Fruit fly (Drosophila melanogaster) whole organism, embryonic: Measurements from ENCODE around the gene Kah.

ENCODE experiments used
- Atf3 ChIP-seq: fragments of 200-800 bp; sonication (Bioruptor generic); optimal IDR thresholded peaks from 3 replicates; lab custom pipeline; 2016; ENCODE audit warnings: missing biosample characterization, missing genetic modification characterization
- B-H2 ChIP-seq: fragments of 200-800 bp; sonication (Bioruptor generic); optimal IDR thresholded peaks from 2 replicates; lab custom pipeline; 2018; ENCODE audit warnings: missing biosample characterization, mild to moderate bottlenecking, missing genetic modification characterization
- CG1024 ChIP-seq: fragments of 200-800 bp; sonication (Bioruptor generic); IDR thresholded peaks from 2 replicates; pipeline ENCODE4 v1.3.6; 2022; ENCODE audit warnings: missing biosample characterization, missing genetic modification characterization
- CG10366 ChIP-seq: fragments of 200-800 bp; sonication (Bioruptor generic); IDR thresholded peaks from 2 replicates; pipeline ENCODE4 v1.3.6; 2022; ENCODE audit warnings: missing biosample characterization, missing genetic modification characterization
- CG10654 ChIP-seq: fragments of 200-800 bp; sonication (Bioruptor generic); optimal IDR thresholded peaks from 2 replicates; lab custom pipeline; 2016; ENCODE audit warnings: missing biosample characterization, missing genetic modification characterization
- CG12659 ChIP-seq: fragments of 200-800 bp; sonication (Bioruptor generic); optimal IDR thresholded peaks from 3 replicates; lab custom pipeline; 2017; ENCODE audit warnings: mild to moderate bottlenecking, missing biosample characterization, missing genetic modification reagents, missing genetic modification characterization
- CG13894 ChIP-seq: fragments of 200-800 bp; sonication (Bioruptor generic); optimal IDR thresholded peaks from 3 replicates; lab custom pipeline; 2018; ENCODE audit warnings: missing biosample characterization, mild to moderate bottlenecking, missing genetic modification characterization, moderate library complexity
- CG14860 ChIP-seq: fragments of 200-800 bp; sonication (Bioruptor generic); IDR thresholded peaks from 3 replicates; pipeline ENCODE4 v1.3.6; 2022; ENCODE audit warnings: missing biosample characterization, missing genetic modification characterization; ENCODE audit not compliant: partially characterized antibody
- CG15073 ChIP-seq: fragments of 200-800 bp; sonication (Bioruptor generic); optimal IDR thresholded peaks from 2 replicates; lab custom pipeline; 2016; ENCODE audit warnings: missing biosample characterization, missing genetic modification characterization
- CG1529 ChIP-seq: fragments of 200-800 bp; sonication (Bioruptor generic); optimal IDR thresholded peaks from 3 replicates; lab custom pipeline; 2018; ENCODE audit warnings: missing biosample characterization, missing genetic modification characterization
- CG1647 ChIP-seq: fragments of 200-800 bp; sonication (Bioruptor generic); optimal IDR thresholded peaks from 3 replicates; lab custom pipeline; 2016; ENCODE audit warnings: missing biosample characterization, missing genetic modification characterization
- CG1792 ChIP-seq: fragments of 200-800 bp; sonication (Bioruptor generic); optimal IDR thresholded peaks from 2 replicates; lab custom pipeline; 2016; ENCODE audit warnings: missing biosample characterization, missing genetic modification characterization
- CG18476 ChIP-seq: fragments of 200-800 bp; sonication (Bioruptor generic); optimal IDR thresholded peaks from 2 replicates; lab custom pipeline; 2016; ENCODE audit warnings: missing biosample characterization, mild to moderate bottlenecking, missing genetic modification characterization
- CG2129 ChIP-seq: fragments of 200-800 bp; sonication (Bioruptor generic); IDR thresholded peaks from 2 replicates; pipeline ENCODE4 v1.3.6; 2022; ENCODE audit warnings: missing biosample characterization, missing genetic modification characterization; ENCODE audit not compliant: partially characterized antibody
- CG2889 ChIP-seq: fragments of 200-800 bp; sonication (Bioruptor generic); IDR thresholded peaks from 3 replicates; pipeline ENCODE4 v1.3.6; 2022; ENCODE audit warnings: missing biosample characterization, missing genetic modification characterization
- CG30020 ChIP-seq: fragments of 200-800 bp; optimal IDR thresholded peaks from 2 replicates; lab custom pipeline; 2019; ENCODE audit warnings: missing biosample characterization, mild to moderate bottlenecking, missing genetic modification characterization, moderate library complexity
- CG31365 ChIP-seq: fragments of 200-800 bp; sonication (Bioruptor generic); optimal IDR thresholded peaks from 2 replicates; lab custom pipeline; 2018; ENCODE audit warnings: missing biosample characterization, mild to moderate bottlenecking, missing genetic modification characterization
- CG32532 ChIP-seq: fragments of 200-800 bp; sonication (Bioruptor generic); IDR thresholded peaks from 2 replicates; pipeline ENCODE4 v1.3.6; 2022; ENCODE audit warnings: missing biosample characterization, missing genetic modification characterization
- CG3281 ChIP-seq: fragments of 200-800 bp; sonication (Bioruptor generic); optimal IDR thresholded peaks from 3 replicates; lab custom pipeline; 2017; ENCODE audit warnings: missing biosample characterization, mild to moderate bottlenecking, missing genetic modification characterization
- CG33557 ChIP-seq: fragments of 200-800 bp; sonication (Bioruptor generic); optimal IDR thresholded peaks from 2 replicates; lab custom pipeline; 2019; ENCODE audit warnings: missing biosample characterization, mild to moderate bottlenecking, missing genetic modification characterization, moderate library complexity
- CG4328 ChIP-seq: fragments of 200-800 bp; sonication (Bioruptor generic); optimal IDR thresholded peaks from 3 replicates; lab custom pipeline; 2017; ENCODE audit warnings: missing biosample characterization, missing genetic modification reagents, missing genetic modification characterization
- CG6683 ChIP-seq: fragments of 200-800 bp; sonication (Bioruptor generic); optimal IDR thresholded peaks from 2 replicates; lab custom pipeline; 2017; ENCODE audit warnings: missing biosample characterization, mild to moderate bottlenecking, missing genetic modification characterization, missing genetic modification reagents
- CG8290 ChIP-seq, 3 experiments: fragments of 200-800 bp; sonication (Bioruptor generic); optimal IDR thresholded peaks; 2 replicates each; lab custom pipeline; 2016 to 2019; ENCODE audit warnings: missing biosample characterization in 3 of 3, missing genetic modification characterization in 3 of 3, mild to moderate bottlenecking in 2 of 3, moderate library complexity in 1 of 3
- CG8924 ChIP-seq: fragments of 200-800 bp; optimal IDR thresholded peaks from 3 replicates; lab custom pipeline; 2019; ENCODE audit warnings: missing biosample characterization, mild to moderate bottlenecking, missing genetic modification characterization, moderate library complexity
- E2f1 ChIP-seq: fragments of 200-800 bp; sonication (Bioruptor generic); IDR thresholded peaks from 2 replicates; pipeline ENCODE4 v1.3.6; 2022; ENCODE audit warnings: missing biosample characterization, missing genetic modification characterization
- H15 ChIP-seq: fragments of 200-800 bp; sonication (Bioruptor generic); IDR thresholded peaks from 3 replicates; pipeline ENCODE4 v1.3.6; 2022; ENCODE audit warnings: missing biosample characterization, missing genetic modification characterization
- HLH54F ChIP-seq: fragments of 200-800 bp; sonication (Bioruptor generic); optimal IDR thresholded peaks from 3 replicates; lab custom pipeline; 2016; ENCODE audit warnings: missing biosample characterization, missing genetic modification characterization
- HmgD ChIP-seq: fragments of 200-800 bp; sonication (Bioruptor generic); optimal IDR thresholded peaks from 3 replicates; lab custom pipeline; 2016; ENCODE audit warnings: missing biosample characterization, missing genetic modification characterization
- HmgZ ChIP-seq: fragments of 200-800 bp; sonication (Bioruptor generic); optimal IDR thresholded peaks from 2 replicates; lab custom pipeline; 2018; ENCODE audit warnings: missing biosample characterization, mild to moderate bottlenecking, missing genetic modification characterization
- Lim3 ChIP-seq: fragments of 200-800 bp; sonication (Bioruptor generic); IDR thresholded peaks from 2 replicates; pipeline ENCODE4 v1.3.6; 2022; ENCODE audit warnings: missing biosample characterization, missing genetic modification characterization
- MESR4 ChIP-seq: fragments of 200-800 bp; sonication (Bioruptor generic); optimal IDR thresholded peaks from 2 replicates; lab custom pipeline; 2018; ENCODE audit warnings: missing biosample characterization, mild to moderate bottlenecking, missing genetic modification characterization, moderate library complexity
- Med ChIP-seq: fragments of 200-800 bp; sonication (Bioruptor generic); peaks from one replicate; lab custom pipeline; 2016; ENCODE audit warnings: missing biosample characterization, missing genetic modification characterization, mild to moderate bottlenecking, inconsistent platforms, moderate library complexity
- Meics ChIP-seq: fragments of 200-800 bp; sonication (Bioruptor generic); optimal IDR thresholded peaks from 2 replicates; lab custom pipeline; 2017; ENCODE audit warnings: missing biosample characterization, mild to moderate bottlenecking, missing genetic modification characterization
- Nf-YC ChIP-seq: fragments of 200-800 bp; optimal IDR thresholded peaks from 3 replicates; lab custom pipeline; 2019; ENCODE audit warnings: missing biosample characterization, mild to moderate bottlenecking, missing genetic modification characterization, moderate library complexity
- Poxn ChIP-seq: fragments of 200-800 bp; sonication (Bioruptor generic); IDR thresholded peaks from 2 replicates; pipeline ENCODE4 v1.3.6; 2022; ENCODE audit warnings: missing biosample characterization, missing genetic modification characterization
- Rx ChIP-seq: fragments of 200-800 bp; sonication (Bioruptor generic); IDR thresholded peaks from 2 replicates; pipeline ENCODE4 v1.3.6; 2022; ENCODE audit warnings: missing biosample characterization, missing genetic modification characterization
- Sin3A ChIP-seq: fragments of >200 bp; optimal IDR thresholded peaks from 2 replicates; lab custom pipeline; 2018
- Sox102F ChIP-seq: fragments of 200-800 bp; sonication (Bioruptor generic); optimal IDR thresholded peaks from 2 replicates; lab custom pipeline; 2018; ENCODE audit warnings: missing biosample characterization, mild to moderate bottlenecking, missing genetic modification characterization, moderate library complexity
- ap ChIP-seq: fragments of 200-800 bp; sonication (Bioruptor generic); IDR thresholded peaks from 2 replicates; pipeline ENCODE4 v1.3.6; 2022; ENCODE audit warnings: missing biosample characterization, missing genetic modification characterization
- bcd ChIP-seq: fragments of 200-800 bp; sonication (Bioruptor generic); optimal IDR thresholded peaks from 2 replicates; lab custom pipeline; 2017; ENCODE audit warnings: missing biosample characterization, mild to moderate bottlenecking, missing genetic modification characterization
- bsh ChIP-seq, 2 experiments: fragments of 200-800 bp; sonication (Bioruptor generic); optimal IDR thresholded peaks; 2 replicates each; lab custom pipeline; 2017 to 2018; ENCODE audit warnings: mild to moderate bottlenecking in 2 of 2, missing biosample characterization in 2 of 2, missing genetic modification characterization in 2 of 2, moderate library complexity in 1 of 2
- dan ChIP-seq: fragments of 200-800 bp; sonication (Bioruptor generic); IDR thresholded peaks from 2 replicates; pipeline ENCODE4 v1.3.6; 2022; ENCODE audit warnings: missing biosample characterization, missing genetic modification characterization
- dmrt11E ChIP-seq: fragments of 200-800 bp; sonication (Bioruptor generic); optimal IDR thresholded peaks from 3 replicates; lab custom pipeline; 2018; ENCODE audit warnings: missing biosample characterization, mild to moderate bottlenecking, missing genetic modification characterization, moderate library complexity
- fd64A ChIP-seq: fragments of 200-800 bp; sonication (Bioruptor generic); optimal IDR thresholded peaks from 3 replicates; lab custom pipeline; 2018; ENCODE audit warnings: missing biosample characterization, mild to moderate bottlenecking, missing genetic modification characterization
- kah ChIP-seq: fragments of 200-800 bp; sonication (Bioruptor generic); optimal IDR thresholded peaks from 2 replicates; lab custom pipeline; 2018; ENCODE audit warnings: missing biosample characterization, mild to moderate bottlenecking, missing genetic modification characterization
- mam ChIP-seq: fragments of 200-800 bp; sonication (Bioruptor generic); optimal IDR thresholded peaks from 3 replicates; lab custom pipeline; 2016; ENCODE audit warnings: missing biosample characterization, missing genetic modification characterization
- pb ChIP-seq: fragments of 200-800 bp; sonication (Bioruptor generic); optimal IDR thresholded peaks from 3 replicates; lab custom pipeline; 2016; ENCODE audit warnings: missing biosample characterization, missing genetic modification characterization
- psq ChIP-seq: fragments of 200-800 bp; sonication (Bioruptor generic); optimal IDR thresholded peaks from 2 replicates; lab custom pipeline; 2017; ENCODE audit warnings: missing biosample characterization, missing genetic modification characterization
- row ChIP-seq: fragments of 200-800 bp; sonication (Bioruptor generic); IDR thresholded peaks from 3 replicates; pipeline ENCODE4 v1.3.6; 2022; ENCODE audit warnings: missing biosample characterization, missing genetic modification characterization
- wek ChIP-seq: fragments of 200-800 bp; sonication (Bioruptor generic); optimal IDR thresholded peaks from 3 replicates; lab custom pipeline; 2018; ENCODE audit warnings: missing biosample characterization, mild to moderate bottlenecking, missing genetic modification characterization, moderate library complexity
- zen ChIP-seq: fragments of 200-800 bp; sonication (Bioruptor generic); optimal IDR thresholded peaks from 3 replicates; lab custom pipeline; 2018; ENCODE audit warnings: missing biosample characterization, mild to moderate bottlenecking, missing genetic modification characterization, moderate library complexity

Gene Kah

dm6 chr3L:557294-557693 lies 31.8 kb downstream of the Kah start (continued):
- TF ChIP-seq Sin3A (lab: Kevin White, UChicago) (no peak), CG14860 (GFP tag; lab: Robert Waterston, UW) (no peak), CG4328 (GFP tag; lab: Kevin White, UChicago) (no peak), zen (tag; lab: Kevin White, UChicago) (no peak), CG3281 (GFP tag; lab: Kevin White, UChicago) (peak; percentile 38), dmrt11E (tag; lab: Kevin White, UChicago) (no peak), Nf-YC (tag; lab: Kevin White, UChicago) (peak; percentile 27), CG12659 (GFP tag; lab: Kevin White, UChicago) (peak; percentile 39), B-H2 (GFP tag; lab: Kevin White, UChicago) (peak; percentile 31), Lim3 (GFP tag; lab: Robert Waterston, UW) (no peak), CG1647 (no peak), CG18476 (GFP tag; lab: Kevin White, UChicago) (no peak), CG1792 (GFP tag; lab: Kevin White, UChicago) (no peak), kah (GFP tag; lab: Kevin White, UChicago) (no peak), row (GFP tag; lab: Robert Waterston, UW) (peak; percentile 83), CG8924 (tag; lab: Kevin White, UChicago) (peak; percentile 15), CG2129 (GFP tag; lab: Robert Waterston, UW) (no peak), CG31365 (no peak), mam (GFP tag; lab: Kevin White, UChicago) (peak; percentile 55), CG6683 (no peak), bsh (GFP tag; optimal IDR thresholded peaks at IDR 0.05; lab: Kevin White, UChicago) (peak; percentile 2 to 55), CG15073 (GFP tag; lab: Kevin White, UChicago) (no peak), E2f1 (peak; percentile 59), wek (no peak), CG13894 (tag; lab: Kevin White, UChicago) (peak; percentile 46), MESR4 (GFP tag; lab: Kevin White, UChicago) (no peak), CG33557 (no peak), CG1529 (GFP tag; lab: Kevin White, UChicago) (no peak), HmgD (GFP tag; lab: Kevin White, UChicago) (no peak), dan (no peak), psq (GFP tag; lab: Kevin White, UChicago) (no peak), HLH54F (GFP tag; lab: Kevin White, UChicago) (peak; percentile 45), CG32532 (GFP tag; lab: Robert Waterston, UW) (peak; percentile 87), Sox102F (GFP tag; lab: Kevin White, UChicago) (peak; percentile 47), CG2889 (GFP tag; lab: Robert Waterston, UW) (peak; percentile 60; the same call in 1 of the 3 replicates), CG30020 (tag; lab: Kevin White, UChicago) (no peak), Atf3 (peak; percentile 8), pb (GFP tag; lab: Kevin White, UChicago) (no peak), bcd (GFP tag; lab: Kevin White, UChicago) (peak; percentile 2), HmgZ (tag; lab: Kevin White, UChicago) (peak; percentile 72), CG1024 (GFP tag; lab: Robert Waterston, UW) (0 out of 2 replicates have a peak, but pooled peaks have one; percentile 30), H15 (GFP tag; lab: Robert Waterston, UW) (0 out of 3 replicates have a peak, but pooled peaks have one; percentile 48), CG10654 (GFP tag; lab: Kevin White, UChicago) (peak; percentile 15), Rx (GFP tag; lab: Robert Waterston, UW) (peak; percentile 45; the same call in 1 of the 2 replicates), Poxn (GFP tag; lab: Robert Waterston, UW) (peak; percentile 42; the same call in 1 of the 2 replicates), fd64A (GFP tag; lab: Kevin White, UChicago) (no peak), CG8290 (GFP tag; optimal IDR thresholded peaks at IDR 0.05; lab: Kevin White, UChicago) (no peak), CG8290 (tag; optimal IDR thresholded peaks at IDR 0.05; lab: Kevin White, UChicago) (peak in 1 of 2 experiments; percentile 91), CG10366 (GFP tag; lab: Robert Waterston, UW) (peak; percentile 68), Med (peak; percentile 73), Meics (GFP tag; lab: Kevin White, UChicago) (no peak), ap (GFP tag; lab: Robert Waterston, UW) (0 out of 2 replicates have a peak, but pooled peaks have one; percentile 44)
